Fruit fly (Drosophila melanogaster) whole organism, prepupa: ENCODE measurements around the gene spir.

Experiments
- CG10669 ChIP-seq: fragments of 200-800 bp; sonication (Bioruptor generic); optimal IDR thresholded peaks from 3 replicates; lab custom pipeline; 2018; ENCODE audit warnings: missing biosample characterization, mild to moderate bottlenecking, missing genetic modification characterization, moderate library complexity
- CG11762 ChIP-seq: fragments of 200-800 bp; sonication (Bioruptor generic); optimal IDR thresholded peaks from 3 replicates; lab custom pipeline; 2016; ENCODE audit warnings: missing biosample characterization, missing genetic modification characterization; ENCODE audit not compliant: insufficient read depth
- CG3032 ChIP-seq: fragments of 200-800 bp; optimal IDR thresholded peaks from 2 replicates; lab custom pipeline; 2019; ENCODE audit warnings: missing biosample characterization, mild to moderate bottlenecking, missing genetic modification characterization, moderate library complexity
- CG7368 ChIP-seq: fragments of 200-800 bp; sonication (Bioruptor generic); optimal IDR thresholded peaks from 3 replicates; lab custom pipeline; 2016; ENCODE audit warnings: missing biosample characterization, missing genetic modification characterization
- Hr39 ChIP-seq: fragments of 200-800 bp; sonication (Bioruptor generic); optimal IDR thresholded peaks from 2 replicates; lab custom pipeline; 2016; ENCODE audit warnings: missing biosample characterization, missing genetic modification characterization
- OdsH ChIP-seq: fragments of 200-800 bp; sonication (Bioruptor generic); optimal IDR thresholded peaks from 3 replicates; lab custom pipeline; 2016; ENCODE audit warnings: missing biosample characterization, missing genetic modification characterization
- achi ChIP-seq: fragments of 200-800 bp; sonication (Bioruptor generic); optimal IDR thresholded peaks from 3 replicates; lab custom pipeline; 2016; ENCODE audit warnings: missing biosample characterization, missing genetic modification characterization
- net ChIP-seq: fragments of 200-800 bp; sonication (Bioruptor generic); optimal IDR thresholded peaks from 3 replicates; lab custom pipeline; 2016; ENCODE audit warnings: missing biosample characterization, missing genetic modification characterization
- spab ChIP-seq: fragments of 200-800 bp; sonication (Bioruptor generic); optimal IDR thresholded peaks from 2 replicates; lab custom pipeline; 2017; ENCODE audit warnings: missing biosample characterization, mild to moderate bottlenecking, missing genetic modification characterization, missing genetic modification reagents

DNA sequence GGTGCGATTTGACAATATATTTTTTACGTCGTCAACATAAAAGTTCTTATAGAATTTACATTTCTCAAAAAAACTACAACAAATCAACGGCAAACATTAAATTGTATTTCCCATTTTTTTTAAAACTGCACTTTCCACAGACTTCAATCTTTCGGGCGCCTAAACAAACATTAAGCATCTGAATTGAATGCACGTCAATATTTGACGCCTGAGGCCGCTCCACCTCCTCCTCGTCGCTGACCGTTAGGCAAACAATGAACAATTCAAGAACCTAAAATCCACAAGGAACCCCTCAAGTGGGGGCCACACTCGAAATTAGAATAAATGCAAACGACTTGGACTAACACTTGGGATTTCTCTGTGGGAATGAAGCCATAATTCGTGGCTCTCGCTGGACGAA, 16.4 kb downstream of the spir start:
- TF ChIP-seq net (GFP tag; lab: Kevin White, UChicago): no peak
- TF ChIP-seq OdsH (GFP tag; lab: Kevin White, UChicago): no peak
- TF ChIP-seq spab (GFP tag; lab: Kevin White, UChicago): no peak
- TF ChIP-seq CG3032: no peak
- no peak for TF ChIP-seq CG11762 (GFP tag; lab: Kevin White, UChicago)
- TF ChIP-seq CG10669 (GFP tag; lab: Kevin White, UChicago): no peak
- TF ChIP-seq achi: no peak
- no peak for TF ChIP-seq CG7368 (GFP tag; lab: Kevin White, UChicago)
- no peak for TF ChIP-seq Hr39 (GFP tag; lab: Kevin White, UChicago)
